Fruit fly (Drosophila melanogaster): ENCODE data around the gene CG42853.

Gene CG42853

dm6 chr3L:18112669-18113068, 9.1 kb downstream of the CG42853 start, which contains the start of the genes CG32195 and CG7341 (continued):
- no peak for TF ChIP-seq PHDP (tag; optimal IDR thresholded peaks at IDR 0.05)
- no peak for TF ChIP-seq zen (tag; optimal IDR thresholded peaks at IDR 0.05)
- no peak for TF ChIP-seq sqz (GFP tag; optimal IDR thresholded peaks at IDR 0.05)
- peak; percentile 15 for TF ChIP-seq CG12659 (GFP tag; optimal IDR thresholded peaks at IDR 0.05)
- TF ChIP-seq Mes4 (GFP tag; optimal IDR thresholded peaks at IDR 0.05): no peak
- no peak for TF ChIP-seq H2.0 (GFP tag; IDR thresholded peaks at IDR 0.05)
- no peak for TF ChIP-seq twi (tag; optimal IDR thresholded peaks at IDR 0.05)
- TF ChIP-seq kni (GFP tag; optimal IDR thresholded peaks at IDR 0.05): no peak
- no peak for TF ChIP-seq caup (GFP tag; optimal IDR thresholded peaks at IDR 0.05; ENCODE audit: severe bottlenecking)
- TF ChIP-seq CG30431 (GFP tag; optimal IDR thresholded peaks at IDR 0.05): no peak
- TF ChIP-seq HLH3B (GFP tag; IDR thresholded peaks at IDR 0.05): no peak
- no peak for TF ChIP-seq bsh (GFP tag; optimal IDR thresholded peaks at IDR 0.05)
- no peak for TF ChIP-seq CG4360 (GFP tag; IDR thresholded peaks at IDR 0.05)
- peak; percentile 85 for TF ChIP-seq CG6791 (GFP tag; IDR thresholded peaks at IDR 0.05; ENCODE audit: partially characterized antibody)
- TF ChIP-seq cg (GFP tag; optimal IDR thresholded peaks at IDR 0.05): no peak
- TF ChIP-seq Hr39 (optimal IDR thresholded peaks at IDR 0.05): no peak
- TF ChIP-seq CG18764 (GFP tag; optimal IDR thresholded peaks at IDR 0.05): no peak
- TF ChIP-seq CG10267 (tag; optimal IDR thresholded peaks at IDR 0.05): peak; percentile 49
- TF ChIP-seq CG15601 (tag; optimal IDR thresholded peaks at IDR 0.05): peak; percentile 21
- no peak for TF ChIP-seq CG9609 (GFP tag; optimal IDR thresholded peaks at IDR 0.05)

dm6 chr3L:18109459-18109863, 12.3 kb downstream of the CG42853 start, which contains the start of the genes Polr3D and mus304:
Gene Polr3D, minus strand, starts transcription at chr3L:18109574.
Gene mus304, plus strand, starts transcription at chr3L:18109814.
- peak; percentile 48 for TF ChIP-seq zen (tag; optimal IDR thresholded peaks at IDR 0.05)
- no peak; the same call in 1 of the 2 replicates for TF ChIP-seq NFAT (GFP tag; IDR thresholded peaks at IDR 0.05)
- peak; percentile 57; the same call in 1 of the 3 replicates for TF ChIP-seq CG16813 (GFP tag; IDR thresholded peaks at IDR 0.05; ENCODE audit: partially characterized antibody)
- TF ChIP-seq BtbVII (GFP tag; optimal IDR thresholded peaks at IDR 0.05): no peak
- TF ChIP-seq klu (GFP tag; IDR thresholded peaks at IDR 0.05): no peak
- TF ChIP-seq Rfx (GFP tag; IDR thresholded peaks at IDR 0.05): 0 out of 2 replicates have a peak, but pooled peaks have one; percentile 14
- peak; percentile 27 for TF ChIP-seq her (GFP tag; optimal IDR thresholded peaks at IDR 0.05)
- TF ChIP-seq nom (GFP tag; optimal IDR thresholded peaks at IDR 0.05): no peak
- TF ChIP-seq YL-1 (GFP tag; optimal IDR thresholded peaks at IDR 0.05): peak; percentile 58
- TF ChIP-seq CoRest (tag; optimal IDR thresholded peaks at IDR 0.05): peak; percentile 50
- no peak for TF ChIP-seq scrt (GFP tag; optimal IDR thresholded peaks at IDR 0.05)
- no peak for TF ChIP-seq Ada2b (GFP tag; IDR thresholded peaks at IDR 0.05)
- TF ChIP-seq Max (GFP tag; optimal IDR thresholded peaks at IDR 0.05): no peak
- TF ChIP-seq MESR4 (GFP tag; optimal IDR thresholded peaks at IDR 0.05): no peak
- peak; percentile 67 for TF ChIP-seq Dll (GFP tag; IDR thresholded peaks at IDR 0.05; ENCODE audit: partially characterized antibody)
- no peak for TF ChIP-seq CG4360 (GFP tag; IDR thresholded peaks at IDR 0.05)
- peak; percentile 1 for TF ChIP-seq Nf-YB (GFP tag; optimal IDR thresholded peaks at IDR 0.05)
- no peak for TF ChIP-seq fd64A (GFP tag; optimal IDR thresholded peaks at IDR 0.05)
- TF ChIP-seq CG10543 (GFP tag; optimal IDR thresholded peaks at IDR 0.05): no peak
- peak; percentile 52 for TF ChIP-seq CG1603 (tag; optimal IDR thresholded peaks at IDR 0.05)
- no peak for TF ChIP-seq wdn (GFP tag; IDR thresholded peaks at IDR 0.05)
- TF ChIP-seq dan (GFP tag; IDR thresholded peaks at IDR 0.05): no peak
- TF ChIP-seq gcm2 (GFP tag; optimal IDR thresholded peaks at IDR 0.05): no peak
- TF ChIP-seq CG10366 (GFP tag; IDR thresholded peaks at IDR 0.05): no peak
- TF ChIP-seq trem (tag; optimal IDR thresholded peaks at IDR 0.05): peak; percentile 75
- no peak for TF ChIP-seq ase (GFP tag; IDR thresholded peaks at IDR 0.05)
- no peak for TF ChIP-seq gsb-n (tag; optimal IDR thresholded peaks at IDR 0.05)
- peak; percentile 27 for TF ChIP-seq CG10267 (tag; optimal IDR thresholded peaks at IDR 0.05)
- no peak for TF ChIP-seq tap (tag; optimal IDR thresholded peaks at IDR 0.05)
- TF ChIP-seq CG3065 (GFP tag; optimal IDR thresholded peaks at IDR 0.05): no peak
- peak; percentile 14 for TF ChIP-seq Neu2 (GFP tag; optimal IDR thresholded peaks at IDR 0.05; ENCODE audit: borderline replicate concordance)
- TF ChIP-seq hbn (GFP tag; IDR thresholded peaks at IDR 0.05; ENCODE audit: partially characterized antibody): peak; percentile 36; the same call in 1 of the 2 replicates

Measured in whole organism, embryonic.